Fruit fly (Drosophila melanogaster): ENCODE data around the gene Pi4KIIIalpha.

dm6 chrX:2638646-2639045 is 14.0 kb downstream of the Pi4KIIIalpha start:
- TF ChIP-seq psq (optimal IDR thresholded peaks at IDR 0.05) (no peak), insv (optimal IDR thresholded peaks at IDR 0.05) (no peak)
